Fruit fly (Drosophila melanogaster) whole organism, embryonic: ENCODE data around the gene Fie.
A peak's percentile ranks its signal among the peaks of the same experiment; 100 is the strongest.

Source experiments
- Atf6 ChIP-seq: fragments of 200-800 bp; sonication (Bioruptor generic); IDR thresholded peaks from 2 replicates; pipeline ENCODE4 v1.3.6; 2022; ENCODE audit warnings: missing biosample characterization, missing genetic modification characterization
- Blimp-1 ChIP-seq: fragments of 200-800 bp; sonication (Bioruptor generic); optimal IDR thresholded peaks from 3 replicates; lab custom pipeline; 2018; ENCODE audit warnings: missing biosample characterization, missing genetic modification characterization, mild to moderate bottlenecking, moderate library complexity, missing genetic modification reagents
- CG10979 ChIP-seq: fragments of 200-800 bp; sonication (Bioruptor generic); optimal IDR thresholded peaks from 2 replicates; lab custom pipeline; 2018; ENCODE audit warnings: missing biosample characterization, mild to moderate bottlenecking, missing genetic modification characterization, moderate library complexity
- CG11085 ChIP-seq: fragments of 200-800 bp; sonication (Bioruptor generic); IDR thresholded peaks from 2 replicates; pipeline ENCODE4 v1.3.6; 2022; ENCODE audit warnings: missing biosample characterization, missing genetic modification characterization
- CG11723 ChIP-seq: fragments of 200-800 bp; sonication (Bioruptor generic); optimal IDR thresholded peaks from 2 replicates; lab custom pipeline; 2017; ENCODE audit warnings: missing biosample characterization, mild to moderate bottlenecking, missing genetic modification characterization
- CG13424 ChIP-seq: fragments of 200-800 bp; sonication (Bioruptor generic); optimal IDR thresholded peaks from 2 replicates; lab custom pipeline; 2019; ENCODE audit warnings: missing biosample characterization, mild to moderate bottlenecking, missing genetic modification characterization, moderate library complexity
- CG14667 ChIP-seq: fragments of 200-800 bp; sonication (Bioruptor generic); IDR thresholded peaks from 2 replicates; pipeline ENCODE4 v1.3.6; 2022; ENCODE audit warnings: missing biosample characterization, missing genetic modification characterization
- CG14965 ChIP-seq: fragments of 200-800 bp; sonication (Bioruptor generic); optimal IDR thresholded peaks from 2 replicates; lab custom pipeline; 2016; ENCODE audit warnings: missing biosample characterization, missing genetic modification characterization, borderline replicate concordance
- CG16779 ChIP-seq: fragments of 200-800 bp; sonication (Bioruptor generic); IDR thresholded peaks from 2 replicates; pipeline ENCODE4 v1.3.6; 2022; ENCODE audit warnings: missing biosample characterization, missing genetic modification characterization
- CG16815 ChIP-seq: fragments of 200-800 bp; sonication (Bioruptor generic); optimal IDR thresholded peaks from 3 replicates; lab custom pipeline; 2017; ENCODE audit warnings: missing biosample characterization, mild to moderate bottlenecking, missing genetic modification characterization
- CG16863 ChIP-seq: fragments of 200-800 bp; sonication (Bioruptor generic); optimal IDR thresholded peaks from 3 replicates; lab custom pipeline; 2016; ENCODE audit warnings: missing biosample characterization, missing genetic modification characterization
- CG18599 ChIP-seq: fragments of 200-800 bp; sonication (Bioruptor generic); optimal IDR thresholded peaks from 3 replicates; lab custom pipeline; 2017; ENCODE audit warnings: missing biosample characterization, missing genetic modification characterization, mild to moderate bottlenecking, moderate library complexity, missing genetic modification reagents
- CG3065 ChIP-seq: fragments of 200-800 bp; sonication (Bioruptor generic); optimal IDR thresholded peaks from 2 replicates; lab custom pipeline; 2016; ENCODE audit warnings: missing biosample characterization, missing genetic modification characterization
- CG34224 ChIP-seq: fragments of 200-800 bp; sonication (Bioruptor generic); IDR thresholded peaks from 3 replicates; pipeline ENCODE4 v1.3.6; 2022; ENCODE audit warnings: missing biosample characterization, missing genetic modification characterization; ENCODE audit not compliant: partially characterized antibody
- CG4730 ChIP-seq: fragments of 200-800 bp; sonication (Bioruptor generic); IDR thresholded peaks from 2 replicates; pipeline ENCODE4 v1.3.6; 2022; ENCODE audit warnings: missing biosample characterization, missing genetic modification characterization
- CG6175 ChIP-seq: fragments of 200-800 bp; sonication (Bioruptor generic); IDR thresholded peaks from 3 replicates; pipeline ENCODE4 v1.3.6; 2022; ENCODE audit warnings: missing biosample characterization, missing genetic modification characterization
- CG6254 ChIP-seq: fragments of 200-800 bp; sonication (Bioruptor generic); optimal IDR thresholded peaks from 3 replicates; lab custom pipeline; 2017; ENCODE audit warnings: mild to moderate bottlenecking, missing biosample characterization, missing genetic modification reagents, missing genetic modification characterization
- CG7357 ChIP-seq: fragments of 200-800 bp; sonication (Bioruptor generic); IDR thresholded peaks from 3 replicates; pipeline ENCODE4 v1.3.6; 2022; ENCODE audit warnings: missing biosample characterization, missing genetic modification characterization
- CG7963 ChIP-seq: fragments of 200-800 bp; sonication (Bioruptor generic); IDR thresholded peaks from 3 replicates; pipeline ENCODE4 v1.3.6; 2022; ENCODE audit warnings: missing biosample characterization, missing genetic modification characterization; ENCODE audit not compliant: partially characterized antibody
- CG7987 ChIP-seq: fragments of 200-800 bp; sonication (Bioruptor generic); optimal IDR thresholded peaks from 2 replicates; lab custom pipeline; 2018; ENCODE audit warnings: missing biosample characterization, mild to moderate bottlenecking, missing genetic modification characterization, moderate library complexity
- CG8359 ChIP-seq: fragments of 200-800 bp; sonication (Bioruptor generic); optimal IDR thresholded peaks from 2 replicates; lab custom pipeline; 2017; ENCODE audit warnings: missing biosample characterization, mild to moderate bottlenecking, missing genetic modification characterization, borderline replicate concordance
- CG8924 ChIP-seq: fragments of 200-800 bp; optimal IDR thresholded peaks from 3 replicates; lab custom pipeline; 2019; ENCODE audit warnings: missing biosample characterization, mild to moderate bottlenecking, missing genetic modification characterization, moderate library complexity
- CG9437 ChIP-seq: fragments of 200-800 bp; sonication (Bioruptor generic); optimal IDR thresholded peaks from 2 replicates; lab custom pipeline; 2018; ENCODE audit warnings: missing biosample characterization, mild to moderate bottlenecking, missing genetic modification characterization
- Dad ChIP-seq: fragments of 200-800 bp; sonication (Bioruptor generic); optimal IDR thresholded peaks from 3 replicates; lab custom pipeline; 2016; ENCODE audit warnings: missing biosample characterization, missing genetic modification characterization
- Deaf1 ChIP-seq: fragments of 200-800 bp; optimal IDR thresholded peaks from 3 replicates; lab custom pipeline; 2019; ENCODE audit warnings: missing biosample characterization, mild to moderate bottlenecking, missing genetic modification characterization, moderate library complexity
- Dek ChIP-seq: fragments of 200-800 bp; sonication (Bioruptor generic); optimal IDR thresholded peaks from 3 replicates; lab custom pipeline; 2019; ENCODE audit warnings: missing biosample characterization, mild to moderate bottlenecking, missing genetic modification characterization, moderate library complexity
- Fer1 ChIP-seq: fragments of 200-800 bp; sonication (Bioruptor generic); optimal IDR thresholded peaks from 2 replicates; lab custom pipeline; 2017; ENCODE audit warnings: missing biosample characterization, mild to moderate bottlenecking, missing genetic modification characterization
- Lhr ChIP-seq: fragments of 200-800 bp; sonication (Bioruptor generic); optimal IDR thresholded peaks from 3 replicates; lab custom pipeline; 2017; ENCODE audit warnings: mild to moderate bottlenecking, missing biosample characterization, missing genetic modification reagents, missing genetic modification characterization
- Max ChIP-seq: fragments of 200-800 bp; sonication (Bioruptor generic); optimal IDR thresholded peaks from 2 replicates; lab custom pipeline; 2016; ENCODE audit warnings: missing biosample characterization, mild to moderate bottlenecking, missing genetic modification characterization
- Med ChIP-seq: fragments of 200-800 bp; sonication (Bioruptor generic); peaks from one replicate; lab custom pipeline; 2016; ENCODE audit warnings: missing biosample characterization, missing genetic modification characterization, mild to moderate bottlenecking, inconsistent platforms, moderate library complexity
- NFAT ChIP-seq: fragments of 200-800 bp; sonication (Bioruptor generic); IDR thresholded peaks from 2 replicates; pipeline ENCODE4 v1.3.6; 2022; ENCODE audit warnings: missing biosample characterization, missing genetic modification characterization
- Side ChIP-seq: fragments of 200-800 bp; sonication (Bioruptor generic); optimal IDR thresholded peaks from 2 replicates; lab custom pipeline; 2016; ENCODE audit warnings: missing biosample characterization, missing genetic modification characterization
- Sin3A ChIP-seq: fragments of >200 bp; optimal IDR thresholded peaks from 2 replicates; lab custom pipeline; 2018
- ara ChIP-seq: fragments of 200-800 bp; sonication (Bioruptor generic); IDR thresholded peaks from 2 replicates; pipeline ENCODE4 v1.3.6; 2022; ENCODE audit warnings: missing biosample characterization, missing genetic modification characterization
- btn ChIP-seq: fragments of 200-800 bp; sonication (Bioruptor generic); optimal IDR thresholded peaks from 2 replicates; lab custom pipeline; 2016; ENCODE audit warnings: missing biosample characterization, missing genetic modification characterization
- danr ChIP-seq: fragments of 200-800 bp; sonication (Bioruptor generic); IDR thresholded peaks from 2 replicates; pipeline ENCODE4 v1.3.6; 2022; ENCODE audit warnings: missing biosample characterization, missing genetic modification characterization
- fd96Cb ChIP-seq: fragments of 200-800 bp; sonication (Bioruptor generic); optimal IDR thresholded peaks from 2 replicates; lab custom pipeline; 2018; ENCODE audit warnings: missing biosample characterization, mild to moderate bottlenecking, missing genetic modification characterization, moderate library complexity
- fru ChIP-seq: fragments of >200 bp; optimal IDR thresholded peaks from 2 replicates; lab custom pipeline; 2017
- ftz-f1 ChIP-seq: fragments of 200-800 bp; sonication (Bioruptor generic); optimal IDR thresholded peaks from 2 replicates; lab custom pipeline; 2016; ENCODE audit warnings: missing biosample characterization, missing genetic modification characterization
- gfzf ChIP-seq: fragments of 200-800 bp; sonication (Bioruptor generic); optimal IDR thresholded peaks from 2 replicates; lab custom pipeline; 2016; ENCODE audit warnings: missing biosample characterization, mild to moderate bottlenecking, missing genetic modification characterization, moderate library complexity
- kni ChIP-seq: fragments of 200-800 bp; sonication (Bioruptor generic); optimal IDR thresholded peaks from 3 replicates; lab custom pipeline; 2017; ENCODE audit warnings: mild to moderate bottlenecking, missing biosample characterization, missing genetic modification reagents, missing genetic modification characterization
- maf-S ChIP-seq: fragments of 200-800 bp; sonication (Bioruptor generic); optimal IDR thresholded peaks from 2 replicates; lab custom pipeline; 2016; ENCODE audit warnings: missing biosample characterization, missing genetic modification characterization
- p53 ChIP-seq: fragments of 200-800 bp; sonication (Bioruptor generic); optimal IDR thresholded peaks from 2 replicates; lab custom pipeline; 2016; ENCODE audit warnings: missing biosample characterization, missing genetic modification characterization
- pzg ChIP-seq: fragments of 200-800 bp; sonication (Bioruptor generic); optimal IDR thresholded peaks from 3 replicates; lab custom pipeline; 2018; ENCODE audit warnings: missing biosample characterization, mild to moderate bottlenecking, missing genetic modification characterization, moderate library complexity
- repo ChIP-seq: fragments of 200-800 bp; sonication (Bioruptor generic); optimal IDR thresholded peaks from 2 replicates; lab custom pipeline; 2016; ENCODE audit warnings: missing biosample characterization, missing genetic modification characterization
- sens ChIP-seq: fragments of 200-800 bp; sonication (Bioruptor generic); peaks from one replicate; lab custom pipeline; 2016; ENCODE audit warnings: missing biosample characterization, missing genetic modification characterization
- sisA ChIP-seq: fragments of 200-800 bp; sonication (Bioruptor generic); IDR thresholded peaks from 2 replicates; pipeline ENCODE4 v1.3.6; 2022; ENCODE audit warnings: missing biosample characterization, missing genetic modification characterization
- sqz ChIP-seq: fragments of 200-800 bp; sonication (Bioruptor generic); optimal IDR thresholded peaks from 3 replicates; lab custom pipeline; 2018; ENCODE audit warnings: missing biosample characterization, mild to moderate bottlenecking, missing genetic modification characterization
- zen ChIP-seq: fragments of 200-800 bp; sonication (Bioruptor generic); optimal IDR thresholded peaks from 3 replicates; lab custom pipeline; 2018; ENCODE audit warnings: missing biosample characterization, mild to moderate bottlenecking, missing genetic modification characterization, moderate library complexity
- zfh2 ChIP-seq: fragments of 200-800 bp; sonication (Bioruptor generic); optimal IDR thresholded peaks from 2 replicates; lab custom pipeline; 2016; ENCODE audit warnings: missing biosample characterization, missing genetic modification characterization

Fie gene

DNA sequence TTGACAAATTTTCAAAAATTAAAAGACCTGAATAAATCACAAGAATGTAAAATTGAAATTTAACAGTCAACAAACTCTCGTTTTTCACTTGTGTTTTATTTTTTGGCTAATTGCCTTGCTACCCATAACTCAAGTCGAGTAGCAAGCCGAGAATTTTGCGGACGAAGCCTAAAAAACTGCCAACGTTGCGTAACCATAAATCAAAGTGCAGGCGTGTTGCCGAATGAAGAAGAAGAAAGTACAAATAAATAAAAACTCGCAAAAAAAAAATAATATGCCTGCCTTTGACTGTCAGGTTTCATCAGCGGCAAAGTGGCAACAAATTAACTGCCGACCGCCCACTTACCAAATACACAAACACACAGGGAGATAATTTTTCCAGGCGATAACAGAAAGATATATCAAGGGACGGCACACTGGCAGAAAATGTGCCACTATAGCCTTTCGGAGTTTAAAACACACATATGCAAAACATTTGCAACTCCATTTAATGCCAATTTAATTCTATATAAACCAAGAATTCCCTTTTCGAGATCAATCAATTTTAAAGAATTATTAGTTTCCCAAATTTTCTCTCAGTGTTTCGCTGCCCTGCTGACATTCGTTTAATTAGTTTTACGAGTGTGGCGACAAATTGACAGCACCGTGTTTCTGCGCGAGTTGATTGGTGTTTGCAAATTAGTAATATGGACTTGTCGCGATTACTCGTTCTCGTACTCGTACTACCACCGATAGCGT lies 36.0 kb downstream of the Fie start (continued):
- TF ChIP-seq CG16863 (GFP tag; lab: Kevin White, UChicago) (peak; percentile 83), CG13424 (tag; lab: Kevin White, UChicago) (peak; percentile 90), ftz-f1 (no peak), Side (GFP tag; lab: Kevin White, UChicago) (peak; percentile 84), CG8359 (GFP tag; lab: Kevin White, UChicago) (no peak), CG11085 (peak; percentile 81), Atf6 (GFP tag; lab: Robert Waterston, UW) (peak; percentile 96), CG11723 (peak; percentile 73), danr (GFP tag; lab: Robert Waterston, UW) (peak; percentile 77), Max (GFP tag; lab: Kevin White, UChicago) (peak; percentile 78), Fer1 (peak; percentile 93), zfh2 (peak; percentile 93), CG9437 (peak; percentile 63), Deaf1 (tag; lab: Kevin White, UChicago) (peak; percentile 55), CG4730 (GFP tag; lab: Robert Waterston, UW) (peak; percentile 83), ara (GFP tag; lab: Robert Waterston, UW) (peak; percentile 62; the same call in 1 of the 2 replicates), Dek (tag; lab: Kevin White, UChicago) (peak; percentile 91), p53 (GFP tag; lab: Kevin White, UChicago) (peak; percentile 18), CG16779 (peak; percentile 80), CG14965 (peak; percentile 57), CG3065 (peak; percentile 32), Med (GFP tag; lab: Kevin White, UChicago) (peak; percentile 99), btn (GFP tag; lab: Kevin White, UChicago) (peak; percentile 45), Dad (GFP tag; lab: Kevin White, UChicago) (peak; percentile 72), sisA (GFP tag; lab: Robert Waterston, UW) (peak; percentile 87), CG7963 (GFP tag; lab: Robert Waterston, UW) (no peak), repo (GFP tag; lab: Kevin White, UChicago) (peak; percentile 65), zen (tag; lab: Kevin White, UChicago) (no peak), Sin3A (lab: Kevin White, UChicago) (no peak), CG14667 (GFP tag; lab: Robert Waterston, UW) (peak; percentile 73), CG6254 (GFP tag; lab: Kevin White, UChicago) (peak; percentile 47), CG16815 (GFP tag; lab: Kevin White, UChicago) (peak; percentile 74), CG18599 (GFP tag; lab: Kevin White, UChicago) (peak; percentile 97), CG7987 (GFP tag; lab: Kevin White, UChicago) (peak; percentile 42), pzg (GFP tag; lab: Kevin White, UChicago) (peak; percentile 16), CG7357 (GFP tag; lab: Robert Waterston, UW) (peak; percentile 66), maf-S (GFP tag; lab: Kevin White, UChicago) (peak; percentile 85), CG8924 (tag; lab: Kevin White, UChicago) (peak; percentile 88), CG34224 (GFP tag; lab: Robert Waterston, UW) (no peak), CG10979 (tag; lab: Kevin White, UChicago) (no peak), gfzf (no peak), kni (GFP tag; lab: Kevin White, UChicago) (no peak), fru (lab: Kevin White, UChicago) (no peak), sqz (GFP tag; lab: Kevin White, UChicago) (peak; percentile 47), fd96Cb (peak; percentile 65), sens (GFP tag; lab: Kevin White, UChicago) (peak; percentile 95), Lhr (GFP tag; lab: Kevin White, UChicago) (no peak), CG6175 (peak; percentile 86), NFAT (GFP tag; lab: Robert Waterston, UW) (peak; percentile 83), Blimp-1 (no peak)
